Worm (Caenorhabditis elegans): Measurements from ENCODE around the gene T16G1.18.

The T16G1.18 gene

ce11 chrV:12921680-12922079, 29.4 kb upstream of the T16G1.18 start:
- TF ChIP-seq madf-2 (tag; optimal IDR thresholded peaks at IDR 0.05) (no peak), ceh-48 (tag; optimal IDR thresholded peaks at IDR 0.05) (no peak), ceh-24 (tag; optimal IDR thresholded peaks at IDR 0.05) (no peak), tbx-7 (tag; optimal IDR thresholded peaks at IDR 0.05) (no peak), nhr-232 (tag; optimal IDR thresholded peaks at IDR 0.05) (no peak), ceh-22 (tag; optimal IDR thresholded peaks at IDR 0.05) (no peak), che-1 (tag; optimal IDR thresholded peaks at IDR 0.05) (no peak), rnt-1 (tag; optimal IDR thresholded peaks at IDR 0.05) (no peak), elt-2 (tag; optimal IDR thresholded peaks at IDR 0.05) (no peak), ceh-45 (GFP tag; IDR thresholded peaks at IDR 0.05) (no peak), K02D7.2 (tag; optimal IDR thresholded peaks at IDR 0.05) (no peak), syd-9 (tag; optimal IDR thresholded peaks at IDR 0.05) (no peak), unc-86 (tag; optimal IDR thresholded peaks at IDR 0.05) (no peak), hlh-30 (tag; optimal IDR thresholded peaks at IDR 0.05; ENCODE audit: insufficient read depth) (no peak), zip-5 (tag; optimal IDR thresholded peaks at IDR 0.05) (no peak)

- no peak for TF ChIP-seq pat-9 (tag; optimal IDR thresholded peaks at IDR 0.05)
- TF ChIP-seq hlh-30 (tag; optimal IDR thresholded peaks at IDR 0.05; ENCODE audit: insufficient read depth): no peak
- TF ChIP-seq nhr-232 (tag; optimal IDR thresholded peaks at IDR 0.05): no peak
- no peak for TF ChIP-seq F13H6.1 (tag; optimal IDR thresholded peaks at IDR 0.05)
- no peak for TF ChIP-seq sox-4 (tag; optimal IDR thresholded peaks at IDR 0.05)
Observed at ce11 chrV:12922308-12922707, 28.8 kb upstream of the T16G1.18 start, which contains the start of gene dhrs-4. TSS of gene dhrs-4 (plus strand) at chrV:12922608.

- TF ChIP-seq madf-2 (tag; optimal IDR thresholded peaks at IDR 0.05): no peak
- no peak for TF ChIP-seq C08G9.2 (tag; optimal IDR thresholded peaks at IDR 0.05)
- no peak for TF ChIP-seq ztf-16 (tag; optimal IDR thresholded peaks at IDR 0.05)
- TF ChIP-seq ceh-6 (GFP tag; optimal IDR thresholded peaks at IDR 0.05): no peak
- TF ChIP-seq ceh-18 (tag; optimal IDR thresholded peaks at IDR 0.05): no peak
- TF ChIP-seq T23F11.4 (GFP tag; optimal IDR thresholded peaks at IDR 0.05): no peak
- TF ChIP-seq odd-2 (tag; optimal IDR thresholded peaks at IDR 0.05): no peak
- no peak for TF ChIP-seq fkh-6 (tag; optimal IDR thresholded peaks at IDR 0.05)
- TF ChIP-seq F13H6.1 (tag; optimal IDR thresholded peaks at IDR 0.05): no peak
- TF ChIP-seq nfya-1 (tag; optimal IDR thresholded peaks at IDR 0.05): no peak
- no peak for TF ChIP-seq ama-1 (optimal IDR thresholded peaks at IDR 0.05)
- TF ChIP-seq fax-1 (tag; optimal IDR thresholded peaks at IDR 0.05): no peak
- no peak for TF ChIP-seq ceh-22 (tag; optimal IDR thresholded peaks at IDR 0.05)
- TF ChIP-seq hlh-15 (tag; optimal IDR thresholded peaks at IDR 0.05): no peak
Observed at ce11 chrV:12924128-12924527, 27.0 kb upstream of the T16G1.18 start, which contains the start of gene pqn-67. TSS of gene pqn-67 (plus strand) at chrV:12924428.

ce11 chrV:12928929-12929532, 22.1 kb upstream of the T16G1.18 start, which contains the start of gene T16G1.2:
TSS of gene T16G1.2 (plus strand) at chrV:12929482.
- TF ChIP-seq unc-86 (tag; optimal IDR thresholded peaks at IDR 0.05) (no peak), ceh-9 (tag; optimal IDR thresholded peaks at IDR 0.05) (no peak), ceh-45 (GFP tag; IDR thresholded peaks at IDR 0.05) (no peak), pqm-1 (tag; optimal IDR thresholded peaks at IDR 0.05) (no peak), ceh-18 (tag; optimal IDR thresholded peaks at IDR 0.05) (no peak), lin-11 (tag; optimal IDR thresholded peaks at IDR 0.05) (no peak), ceh-34 (tag; optimal IDR thresholded peaks at IDR 0.05) (no peak), elt-2 (tag; optimal IDR thresholded peaks at IDR 0.05) (no peak), zip-5 (tag; optimal IDR thresholded peaks at IDR 0.05) (no peak), ttx-3 (tag; optimal IDR thresholded peaks at IDR 0.05) (no peak), dmd-4 (tag; optimal IDR thresholded peaks at IDR 0.05; ENCODE audit: borderline replicate concordance) (no peak), K02D7.2 (tag; optimal IDR thresholded peaks at IDR 0.05) (no peak), C38D4.7 (GFP tag; optimal IDR thresholded peaks at IDR 0.05) (no peak)
